Fruit fly (Drosophila melanogaster): Measurements from ENCODE around the gene Phf7.

Phf7 gene

dm6 chrX:20130486-20130885 is 35.1 kb downstream of the Phf7 start (continued):
- TF ChIP-seq spab (GFP tag; optimal IDR thresholded peaks at IDR 0.05) (no peak), CG6808 (GFP tag; optimal IDR thresholded peaks at IDR 0.05) (no peak), topi (GFP tag; optimal IDR thresholded peaks at IDR 0.05) (no peak), CG10669 (GFP tag; optimal IDR thresholded peaks at IDR 0.05) (no peak), CG11902 (GFP tag; optimal IDR thresholded peaks at IDR 0.05) (no peak), CG6854 (GFP tag; optimal IDR thresholded peaks at IDR 0.05) (no peak), Hr4 (GFP tag; optimal IDR thresholded peaks at IDR 0.05) (peak; percentile 79), Met (GFP tag; optimal IDR thresholded peaks at IDR 0.05) (no peak), CG11762 (GFP tag; optimal IDR thresholded peaks at IDR 0.05; ENCODE audit: insufficient read depth) (no peak), svp (GFP tag) (peak; percentile 16), fkh (GFP tag; optimal IDR thresholded peaks at IDR 0.05) (no peak), Hr39 (GFP tag; optimal IDR thresholded peaks at IDR 0.05) (no peak), CG6276 (GFP tag; optimal IDR thresholded peaks at IDR 0.05) (peak; percentile 72)

dm6 chrX:20129554-20129953 is 36.1 kb downstream of the Phf7 start:
- TF ChIP-seq spab (GFP tag; optimal IDR thresholded peaks at IDR 0.05) (no peak), eg (GFP tag; IDR thresholded peaks at IDR 0.05) (peak; percentile 46; the same call in 1 of the 3 replicates), dac (GFP tag; optimal IDR thresholded peaks at IDR 0.05) (peak; percentile 10), CG15336 (GFP tag; IDR thresholded peaks at IDR 0.05) (peak; percentile 12; the same call in 1 of the 2 replicates), net (GFP tag; optimal IDR thresholded peaks at IDR 0.05) (no peak), Lpt (GFP tag; optimal IDR thresholded peaks at IDR 0.05) (peak; percentile 9), CG9139 (GFP tag; optimal IDR thresholded peaks at IDR 0.05) (no peak), CG6276 (GFP tag; optimal IDR thresholded peaks at IDR 0.05) (peak; percentile 72), CG8119 (GFP tag; IDR thresholded peaks at IDR 0.05) (peak; percentile 47; the same call in 1 of the 3 replicates), CG34406 (GFP tag; optimal IDR thresholded peaks at IDR 0.05) (no peak)

DNA sequence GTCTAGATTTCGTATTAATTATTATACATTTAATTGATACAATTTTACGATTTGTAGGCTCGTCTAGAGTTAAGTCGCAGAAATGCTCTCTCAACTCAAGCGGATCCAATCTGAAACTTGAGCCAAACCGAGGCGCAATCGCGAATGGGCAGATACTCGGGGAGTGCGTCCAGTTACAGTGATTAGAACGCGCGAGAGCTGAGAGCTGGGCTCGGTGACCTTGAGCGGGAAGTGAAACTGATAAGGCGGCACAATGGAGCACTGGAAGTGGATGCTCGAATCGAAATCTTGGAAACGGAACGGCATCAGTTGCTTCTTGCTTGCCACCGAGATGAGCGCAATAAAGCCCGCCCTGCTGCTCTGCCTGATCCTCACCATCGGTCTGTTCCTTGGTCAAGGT is 43.5 kb downstream of the Phf7 start, which contains the start of gene CG34331:
Gene CG34331, plus strand, starts transcription at position 301 of the 400 bp plus-strand sequence.
- no peak for TF ChIP-seq dac (GFP tag; optimal IDR thresholded peaks at IDR 0.05)
- peak; percentile 54 for TF ChIP-seq svp (GFP tag)

DNA sequence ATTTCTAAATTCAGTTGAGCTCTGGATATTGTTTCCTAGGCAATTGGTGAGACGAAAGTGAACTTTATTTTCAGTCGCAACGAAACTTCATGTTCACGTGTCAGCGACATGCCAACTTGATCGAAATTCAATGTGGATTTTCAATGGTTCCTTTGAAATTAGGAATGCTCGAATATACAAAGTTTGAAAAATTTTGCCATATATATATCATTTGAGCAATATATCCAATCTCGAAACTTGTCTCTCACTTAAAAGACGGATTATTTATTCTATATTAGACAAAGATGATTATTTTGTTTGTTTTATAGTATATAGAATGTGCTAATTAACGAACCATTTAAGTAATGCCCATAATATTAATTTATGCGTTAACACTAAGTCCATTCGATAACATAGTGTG is 55.2 kb downstream of the Phf7 start, which contains the start of gene karr:
Gene karr, minus strand, starts transcription at position 101 of the 400 bp plus-strand sequence.
- TF ChIP-seq Ets21C (GFP tag; optimal IDR thresholded peaks at IDR 0.05) (no peak), lz (GFP tag; optimal IDR thresholded peaks at IDR 0.05) (no peak), Sox15 (GFP tag; optimal IDR thresholded peaks at IDR 0.05) (no peak), Gug (GFP tag; IDR thresholded peaks at IDR 0.05) (no peak), pdm3 (GFP tag; optimal IDR thresholded peaks at IDR 0.05) (no peak), svp (GFP tag) (no peak), topi (GFP tag; optimal IDR thresholded peaks at IDR 0.05) (no peak), eg (GFP tag; IDR thresholded peaks at IDR 0.05) (no peak), CG16779 (tag; optimal IDR thresholded peaks at IDR 0.05) (no peak), CG11762 (GFP tag; optimal IDR thresholded peaks at IDR 0.05; ENCODE audit: insufficient read depth) (no peak), CG4318 (GFP tag; optimal IDR thresholded peaks at IDR 0.05) (no peak), CG10669 (GFP tag; optimal IDR thresholded peaks at IDR 0.05) (no peak), esn (GFP tag; optimal IDR thresholded peaks at IDR 0.05) (no peak), Eip78C (GFP tag) (no peak), CG6792 (GFP tag; optimal IDR thresholded peaks at IDR 0.05) (no peak), CG3032 (tag; optimal IDR thresholded peaks at IDR 0.05) (no peak), CG6276 (GFP tag; optimal IDR thresholded peaks at IDR 0.05) (no peak)
